Fruit fly (Drosophila melanogaster) whole organism, embryonic: ENCODE data around the gene Traf4.

Experiments
- BEAF-32 ChIP-seq: fragments of 200-800 bp; sonication (Bioruptor generic); optimal IDR thresholded peaks from 3 replicates; lab custom pipeline; 2017; ENCODE audit warnings: missing biosample characterization, missing genetic modification characterization, mild to moderate bottlenecking, moderate library complexity, missing genetic modification reagents
- Bdp1 ChIP-seq: fragments of 200-800 bp; sonication (Bioruptor generic); optimal IDR thresholded peaks from 3 replicates; lab custom pipeline; 2016; ENCODE audit warnings: missing biosample characterization, missing genetic modification characterization
- Bgb ChIP-seq: fragments of 200-800 bp; sonication (Bioruptor generic); IDR thresholded peaks from 2 replicates; pipeline ENCODE4 v1.3.6; 2022; ENCODE audit warnings: missing biosample characterization, missing genetic modification characterization; ENCODE audit not compliant: partially characterized antibody
- CG11247 ChIP-seq: fragments of 200-800 bp; sonication (Bioruptor generic); IDR thresholded peaks from 2 replicates; pipeline ENCODE4 v1.3.6; 2022; ENCODE audit warnings: missing biosample characterization, missing genetic modification characterization
- CG14710 ChIP-seq: fragments of 200-800 bp; sonication (Bioruptor generic); optimal IDR thresholded peaks from 3 replicates; lab custom pipeline; 2019; ENCODE audit warnings: missing biosample characterization, mild to moderate bottlenecking, missing genetic modification characterization, moderate library complexity
- CG14860 ChIP-seq: fragments of 200-800 bp; sonication (Bioruptor generic); IDR thresholded peaks from 3 replicates; pipeline ENCODE4 v1.3.6; 2022; ENCODE audit warnings: missing biosample characterization, missing genetic modification characterization; ENCODE audit not compliant: partially characterized antibody
- CG15514 ChIP-seq: fragments of 200-800 bp; sonication (Bioruptor generic); optimal IDR thresholded peaks from 3 replicates; lab custom pipeline; 2017; ENCODE audit warnings: missing biosample characterization, missing genetic modification characterization, mild to moderate bottlenecking, moderate library complexity, missing genetic modification reagents
- CG15696 ChIP-seq: fragments of 200-800 bp; sonication (Bioruptor generic); optimal IDR thresholded peaks from 2 replicates; lab custom pipeline; 2019; ENCODE audit warnings: missing biosample characterization, mild to moderate bottlenecking, missing genetic modification characterization, moderate library complexity
- CG16813 ChIP-seq: fragments of 200-800 bp; sonication (Bioruptor generic); IDR thresholded peaks from 3 replicates; pipeline ENCODE4 v1.3.6; 2022; ENCODE audit warnings: missing biosample characterization, missing genetic modification characterization; ENCODE audit not compliant: partially characterized antibody
- CG17829 ChIP-seq: fragments of 200-800 bp; optimal IDR thresholded peaks from 2 replicates; lab custom pipeline; 2019; ENCODE audit warnings: missing biosample characterization, mild to moderate bottlenecking, missing genetic modification characterization, moderate library complexity
- CG18599 ChIP-seq: fragments of 200-800 bp; sonication (Bioruptor generic); optimal IDR thresholded peaks from 3 replicates; lab custom pipeline; 2017; ENCODE audit warnings: missing biosample characterization, missing genetic modification characterization, mild to moderate bottlenecking, moderate library complexity, missing genetic modification reagents
- CG2129 ChIP-seq: fragments of 200-800 bp; sonication (Bioruptor generic); IDR thresholded peaks from 2 replicates; pipeline ENCODE4 v1.3.6; 2022; ENCODE audit warnings: missing biosample characterization, missing genetic modification characterization; ENCODE audit not compliant: partially characterized antibody
- CG2678 ChIP-seq: fragments of 200-800 bp; sonication (Bioruptor generic); optimal IDR thresholded peaks from 3 replicates; lab custom pipeline; 2019; ENCODE audit warnings: missing biosample characterization, mild to moderate bottlenecking, missing genetic modification characterization, moderate library complexity
- CG31365 ChIP-seq: fragments of 200-800 bp; sonication (Bioruptor generic); optimal IDR thresholded peaks from 2 replicates; lab custom pipeline; 2018; ENCODE audit warnings: missing biosample characterization, mild to moderate bottlenecking, missing genetic modification characterization
- CG3281 ChIP-seq: fragments of 200-800 bp; sonication (Bioruptor generic); optimal IDR thresholded peaks from 3 replicates; lab custom pipeline; 2017; ENCODE audit warnings: missing biosample characterization, mild to moderate bottlenecking, missing genetic modification characterization
- CG33213 ChIP-seq: fragments of 200-800 bp; sonication (Bioruptor generic); optimal IDR thresholded peaks from 3 replicates; lab custom pipeline; 2016; ENCODE audit warnings: missing biosample characterization, missing genetic modification characterization
- CG34224 ChIP-seq: fragments of 200-800 bp; sonication (Bioruptor generic); IDR thresholded peaks from 3 replicates; pipeline ENCODE4 v1.3.6; 2022; ENCODE audit warnings: missing biosample characterization, missing genetic modification characterization; ENCODE audit not compliant: partially characterized antibody
- CG6791 ChIP-seq: fragments of 200-800 bp; sonication (Bioruptor generic); IDR thresholded peaks from 3 replicates; pipeline ENCODE4 v1.3.6; 2022; ENCODE audit warnings: missing biosample characterization, missing genetic modification characterization; ENCODE audit not compliant: partially characterized antibody
- CG9215 ChIP-seq: fragments of 200-800 bp; sonication (Bioruptor generic); IDR thresholded peaks from 2 replicates; pipeline ENCODE4 v1.3.6; 2022; ENCODE audit warnings: missing biosample characterization, missing genetic modification characterization
- CG9876 ChIP-seq: fragments of 200-800 bp; sonication (Bioruptor generic); optimal IDR thresholded peaks from 2 replicates; lab custom pipeline; 2016; ENCODE audit warnings: missing biosample characterization, missing genetic modification characterization
- Dll ChIP-seq: fragments of 200-800 bp; sonication (Bioruptor generic); IDR thresholded peaks from 4 replicates; pipeline ENCODE4 v1.3.6; 2022; ENCODE audit warnings: missing biosample characterization, missing genetic modification characterization; ENCODE audit not compliant: partially characterized antibody
- Dref ChIP-seq: fragments of 200-800 bp; sonication (Bioruptor generic); IDR thresholded peaks from 2 replicates; pipeline ENCODE4 v1.3.6; 2022; ENCODE audit warnings: missing biosample characterization, missing genetic modification characterization
- E2f2 ChIP-seq: fragments of 200-800 bp; sonication (Bioruptor generic); IDR thresholded peaks from 2 replicates; pipeline ENCODE4 v1.3.6; 2022; ENCODE audit warnings: missing biosample characterization, missing genetic modification characterization
- Lim3 ChIP-seq: fragments of 200-800 bp; sonication (Bioruptor generic); IDR thresholded peaks from 2 replicates; pipeline ENCODE4 v1.3.6; 2022; ENCODE audit warnings: missing biosample characterization, missing genetic modification characterization
- MBD-R2 ChIP-seq: fragments of 200-800 bp; sonication (Bioruptor generic); IDR thresholded peaks from 2 replicates; pipeline ENCODE4 v1.3.6; 2022; ENCODE audit warnings: missing biosample characterization, missing genetic modification characterization
- MESR4 ChIP-seq: fragments of 200-800 bp; sonication (Bioruptor generic); optimal IDR thresholded peaks from 2 replicates; lab custom pipeline; 2018; ENCODE audit warnings: missing biosample characterization, mild to moderate bottlenecking, missing genetic modification characterization, moderate library complexity
- Myb ChIP-seq: fragments of 200-800 bp; sonication (Bioruptor generic); optimal IDR thresholded peaks from 2 replicates; lab custom pipeline; 2016; ENCODE audit warnings: missing biosample characterization, missing genetic modification characterization
- Nf-YA ChIP-seq: fragments of 200-800 bp; sonication (Bioruptor generic); IDR thresholded peaks from 2 replicates; pipeline ENCODE4 v1.3.6; 2022; ENCODE audit warnings: missing biosample characterization, missing genetic modification characterization
- Pdp1 ChIP-seq, 2 experiments: fragments of 200-800 bp; sonication (Bioruptor generic); optimal IDR thresholded peaks; 3 replicates each; lab custom pipeline; 2016; ENCODE audit warnings: missing biosample characterization in 2 of 2, missing genetic modification characterization in 2 of 2, mild to moderate bottlenecking in 1 of 2, moderate library complexity in 1 of 2
- Scr ChIP-seq: fragments of 200-800 bp; sonication (Bioruptor generic); IDR thresholded peaks from 2 replicates; pipeline ENCODE4 v1.3.6; 2022; ENCODE audit warnings: missing biosample characterization, missing genetic modification characterization; ENCODE audit not compliant: partially characterized antibody
- Sin3A ChIP-seq: fragments of >200 bp; optimal IDR thresholded peaks from 2 replicates; lab custom pipeline; 2018
- bbx ChIP-seq: fragments of 200-800 bp; sonication (Bioruptor generic); IDR thresholded peaks from 2 replicates; pipeline ENCODE4 v1.3.6; 2022; ENCODE audit warnings: missing biosample characterization, missing genetic modification characterization; ENCODE audit not compliant: partially characterized antibody
- cad ChIP-seq: fragments of >200 bp; optimal IDR thresholded peaks from 2 replicates; lab custom pipeline; 2017; ENCODE audit warnings: missing biosample characterization, missing genetic modification characterization
- hbn ChIP-seq: fragments of 200-800 bp; sonication (Bioruptor generic); IDR thresholded peaks from 2 replicates; pipeline ENCODE4 v1.3.6; 2022; ENCODE audit warnings: missing biosample characterization, missing genetic modification characterization; ENCODE audit not compliant: partially characterized antibody
- hkb ChIP-seq, 2 experiments: fragments of 200-800 bp in 1 of 2; fragments of >200 bp in 1 of 2; sonication (Bioruptor generic) in 1 of 2; IDR thresholded peaks in 1 of 2; optimal IDR thresholded peaks in 1 of 2; 2 replicates each; pipeline versions ENCODE4 v1.3.6 to Lab custom; 2017 to 2022; ENCODE audit warnings: missing biosample characterization in 1 of 2, missing genetic modification characterization in 1 of 2
- kah ChIP-seq: fragments of 200-800 bp; sonication (Bioruptor generic); optimal IDR thresholded peaks from 2 replicates; lab custom pipeline; 2018; ENCODE audit warnings: missing biosample characterization, mild to moderate bottlenecking, missing genetic modification characterization
- knrl ChIP-seq: fragments of 200-800 bp; sonication (Bioruptor generic); IDR thresholded peaks from 3 replicates; pipeline ENCODE4 v1.3.6; 2022; ENCODE audit warnings: missing biosample characterization, missing genetic modification characterization; ENCODE audit not compliant: partially characterized antibody
- nerfin-2 ChIP-seq: fragments of 200-800 bp; sonication (Bioruptor generic); IDR thresholded peaks from 2 replicates; pipeline ENCODE4 v1.3.6; 2022; ENCODE audit warnings: missing biosample characterization, missing genetic modification characterization; ENCODE audit not compliant: partially characterized antibody
- nmo ChIP-seq: fragments of 200-800 bp; sonication (Bioruptor generic); optimal IDR thresholded peaks from 2 replicates; lab custom pipeline; 2018; ENCODE audit warnings: missing biosample characterization, mild to moderate bottlenecking, missing genetic modification characterization, moderate library complexity
- otp ChIP-seq: fragments of 200-800 bp; sonication (Bioruptor generic); IDR thresholded peaks from 3 replicates; pipeline ENCODE4, ENCODE4 v1.3.6; 2022; ENCODE audit warnings: missing biosample characterization, missing genetic modification characterization
- pita ChIP-seq: fragments of 200-800 bp; sonication (Bioruptor generic); optimal IDR thresholded peaks from 2 replicates; lab custom pipeline; 2017; ENCODE audit warnings: missing biosample characterization, mild to moderate bottlenecking, missing genetic modification characterization
- sim ChIP-seq: fragments of 200-800 bp; sonication (Bioruptor generic); IDR thresholded peaks from 2 replicates; pipeline ENCODE4 v1.3.6; 2022; ENCODE audit warnings: missing biosample characterization, missing genetic modification characterization
- sna ChIP-seq: fragments of 200-800 bp; sonication (Bioruptor generic); IDR thresholded peaks from 2 replicates; pipeline ENCODE4 v1.3.6; 2022; ENCODE audit warnings: missing biosample characterization, missing genetic modification characterization; ENCODE audit not compliant: partially characterized antibody
- stc ChIP-seq: fragments of 200-800 bp; sonication (Bioruptor generic); IDR thresholded peaks from 2 replicates; pipeline ENCODE4 v1.3.6; 2022; ENCODE audit warnings: missing biosample characterization, missing genetic modification characterization
- tap ChIP-seq: fragments of 200-800 bp; optimal IDR thresholded peaks from 3 replicates; lab custom pipeline; 2019; ENCODE audit warnings: missing biosample characterization, mild to moderate bottlenecking, missing genetic modification characterization, moderate library complexity
- trem ChIP-seq: fragments of 200-800 bp; optimal IDR thresholded peaks from 3 replicates; lab custom pipeline; 2019; ENCODE audit warnings: missing biosample characterization, mild to moderate bottlenecking, missing genetic modification characterization, moderate library complexity
- vnd ChIP-seq: fragments of 200-800 bp; sonication (Bioruptor generic); IDR thresholded peaks from 3 replicates; pipeline ENCODE4 v1.3.6; 2022; ENCODE audit warnings: missing biosample characterization, missing genetic modification characterization; ENCODE audit not compliant: partially characterized antibody
- wek ChIP-seq: fragments of 200-800 bp; sonication (Bioruptor generic); optimal IDR thresholded peaks from 3 replicates; lab custom pipeline; 2018; ENCODE audit warnings: missing biosample characterization, mild to moderate bottlenecking, missing genetic modification characterization, moderate library complexity

Traf4 gene

dm6 chr2L:4382522-4382921, 20.8 kb downstream of the Traf4 start, which contains the start of gene CG17612 (continued):
- no peak for TF ChIP-seq CG33213
- no peak for TF ChIP-seq CG15696 (tag; lab: Kevin White, UChicago)
- peak; percentile 4 for TF ChIP-seq Sin3A (lab: Kevin White, UChicago)
- peak; percentile 84 for TF ChIP-seq CG34224 (GFP tag; lab: Robert Waterston, UW)
- TF ChIP-seq CG31365, result no peak
- TF ChIP-seq bbx (GFP tag; lab: Robert Waterston, UW), result peak; percentile 76
- no peak for TF ChIP-seq CG18599
- peak; percentile 64; the same call in 2 of the 3 replicates for TF ChIP-seq vnd (GFP tag; lab: Robert Waterston, UW)
- peak; percentile 70 for TF ChIP-seq CG6791
- no peak for TF ChIP-seq otp (GFP tag; lab: Robert Waterston, UW)
- TF ChIP-seq Nf-YA (GFP tag; lab: Robert Waterston, UW), result no peak
- peak; percentile 67 for TF ChIP-seq Scr (GFP tag; lab: Robert Waterston, UW)
- no peak for TF ChIP-seq CG2678 (tag; lab: Kevin White, UChicago)
- peak; percentile 33 for TF ChIP-seq CG14710 (tag; lab: Kevin White, UChicago)
- peak; percentile 63 for TF ChIP-seq hbn
- no peak for TF ChIP-seq pita
- TF ChIP-seq CG17829 (tag; lab: Kevin White, UChicago), result no peak
- TF ChIP-seq Lim3 (GFP tag; lab: Robert Waterston, UW), result no peak
- peak; percentile 38 for TF ChIP-seq trem
- TF ChIP-seq CG11247, result no peak
- peak; percentile 33 for TF ChIP-seq MESR4 (GFP tag; lab: Kevin White, UChicago)
- peak; percentile 65; the same call in 2 of the 3 replicates for TF ChIP-seq CG16813 (GFP tag; lab: Robert Waterston, UW)
- TF ChIP-seq Pdp1 (GFP tag; optimal IDR thresholded peaks at IDR 0.05; lab: Kevin White, UChicago), result peak in 1 of 2 experiments; percentile 29
- TF ChIP-seq nerfin-2 (GFP tag; lab: Robert Waterston, UW), result peak; percentile 65; the same call in 1 of the 2 replicates
- peak; percentile 47 for TF ChIP-seq BEAF-32 (GFP tag; lab: Kevin White, UChicago)
- TF ChIP-seq CG15514 (GFP tag; lab: Kevin White, UChicago), result peak; percentile 5
- peak; percentile 12 for TF ChIP-seq wek (GFP tag; lab: Kevin White, UChicago)
- TF ChIP-seq Bgb (GFP tag; lab: Robert Waterston, UW), result peak; percentile 75
- TF ChIP-seq E2f2 (GFP tag; lab: Robert Waterston, UW), result peak; percentile 24; the same call in 1 of the 2 replicates
- TF ChIP-seq Dll (GFP tag; lab: Robert Waterston, UW), result peak; percentile 74; the same call in 3 of the 4 replicates
- peak; percentile 24 for TF ChIP-seq cad (GFP tag; lab: Kevin White, UChicago)
- no peak for TF ChIP-seq stc (GFP tag; lab: Robert Waterston, UW)
- TF ChIP-seq CG2129 (GFP tag; lab: Robert Waterston, UW), result no peak
- peak; percentile 85 for TF ChIP-seq Dref (GFP tag; lab: Robert Waterston, UW)
- TF ChIP-seq sim (GFP tag; lab: Robert Waterston, UW), result no peak
- TF ChIP-seq nmo, result peak; percentile 7
- TF ChIP-seq tap (tag; lab: Kevin White, UChicago), result no peak
- TF ChIP-seq knrl (GFP tag; lab: Robert Waterston, UW), result peak; percentile 50; the same call in 2 of the 3 replicates
- peak; percentile 61 for TF ChIP-seq CG3281 (GFP tag; lab: Kevin White, UChicago)
- no peak for TF ChIP-seq CG9215 (GFP tag; lab: Robert Waterston, UW)
- TF ChIP-seq CG9876 (GFP tag; lab: Kevin White, UChicago), result no peak
- TF ChIP-seq Myb, result peak; percentile 97
- no peak for TF ChIP-seq Bdp1
- peak; percentile 58 for TF ChIP-seq sna (GFP tag; lab: Robert Waterston, UW)
- TF ChIP-seq kah (GFP tag; lab: Kevin White, UChicago), result no peak
- peak; percentile 92 for TF ChIP-seq MBD-R2 (GFP tag; lab: Robert Waterston, UW)
- no peak for TF ChIP-seq hkb (optimal IDR thresholded peaks at IDR 0.05; lab: Kevin White, UChicago)
- TF ChIP-seq hkb (GFP tag; IDR thresholded peaks at IDR 0.05; lab: Robert Waterston, UW), result 0 out of 2 replicates have a peak, but pooled peaks have one; percentile 14
- peak; percentile 72 for TF ChIP-seq CG14860 (GFP tag; lab: Robert Waterston, UW)
